Fruit fly (Drosophila melanogaster): Measurements from ENCODE around the gene Ost48.

The Ost48 gene

dm6 chrX:9158366-9158765 is at the start of gene Ost48, which contains the start of gene Dlip1:
TSS of gene Ost48 (minus strand) at chrX:9158515.
TSS of gene Dlip1 (plus strand) at chrX:9158622.
- TF ChIP-seq CG11617 (GFP tag; optimal IDR thresholded peaks at IDR 0.05) (no peak), bab1 (GFP tag; optimal IDR thresholded peaks at IDR 0.05) (peak; percentile 38), CG1620 (GFP tag; optimal IDR thresholded peaks at IDR 0.05) (no peak), ovo (GFP tag; optimal IDR thresholded peaks at IDR 0.05) (no peak)

- TF ChIP-seq CG14711 (tag; optimal IDR thresholded peaks at IDR 0.05): peak; percentile 88
- no peak for TF ChIP-seq cnc (optimal IDR thresholded peaks at IDR 0.05)
- TF ChIP-seq Crg-1 (GFP tag; optimal IDR thresholded peaks at IDR 0.05): peak; percentile 61
- TF ChIP-seq CG11617 (GFP tag; optimal IDR thresholded peaks at IDR 0.05): peak; percentile 91
- peak; percentile 39 for TF ChIP-seq Hr96 (GFP tag; optimal IDR thresholded peaks at IDR 0.05)
- peak; percentile 95 for TF ChIP-seq CG7101 (tag; optimal IDR thresholded peaks at IDR 0.05)
- TF ChIP-seq CG12768 (GFP tag; optimal IDR thresholded peaks at IDR 0.05): peak; percentile 76
- TF ChIP-seq CG5204 (GFP tag; optimal IDR thresholded peaks at IDR 0.05): peak; percentile 35
- TF ChIP-seq CG33017 (tag; optimal IDR thresholded peaks at IDR 0.05): peak; percentile 83
- peak; percentile 80 for TF ChIP-seq tj (GFP tag; optimal IDR thresholded peaks at IDR 0.05)
- TF ChIP-seq Clk (GFP tag; optimal IDR thresholded peaks at IDR 0.05): peak; percentile 43
- TF ChIP-seq kay (GFP tag; ENCODE audit: borderline replicate concordance): no peak
- peak; percentile 65 for TF ChIP-seq CG1620 (GFP tag; optimal IDR thresholded peaks at IDR 0.05)
- TF ChIP-seq CG7045 (GFP tag; optimal IDR thresholded peaks at IDR 0.05): peak; percentile 84
- TF ChIP-seq cic (GFP tag; optimal IDR thresholded peaks at IDR 0.05): peak; percentile 71
- TF ChIP-seq ovo (GFP tag; optimal IDR thresholded peaks at IDR 0.05): peak; percentile 45
- TF ChIP-seq toe (GFP tag; optimal IDR thresholded peaks at IDR 0.05): peak; percentile 22
- TF ChIP-seq bab1 (GFP tag; optimal IDR thresholded peaks at IDR 0.05): peak; percentile 62
- TF ChIP-seq pad (GFP tag; optimal IDR thresholded peaks at IDR 0.05): peak; percentile 80
- peak; percentile 64 for TF ChIP-seq Mnt (GFP tag; optimal IDR thresholded peaks at IDR 0.05)
Observed at dm6 chrX:9201866-9202681, 43.8 kb upstream of the Ost48 start.

- peak; percentile 84 for TF ChIP-seq Mnt (GFP tag; optimal IDR thresholded peaks at IDR 0.05)
- TF ChIP-seq CG7045 (GFP tag; optimal IDR thresholded peaks at IDR 0.05): no peak
Observed at dm6 chrX:9201080-9201479, 42.8 kb upstream of the Ost48 start.

- peak; percentile 58 for TF ChIP-seq Mnt (GFP tag; optimal IDR thresholded peaks at IDR 0.05)
- no peak for TF ChIP-seq cic (GFP tag; optimal IDR thresholded peaks at IDR 0.05)
- no peak for TF ChIP-seq Hr96 (GFP tag; optimal IDR thresholded peaks at IDR 0.05)
Observed at dm6 chrX:9200234-9200633, 41.9 kb upstream of the Ost48 start.

- TF ChIP-seq toe (GFP tag; optimal IDR thresholded peaks at IDR 0.05) (peak; percentile 32), CG33017 (tag; optimal IDR thresholded peaks at IDR 0.05) (peak; percentile 56), pad (GFP tag; optimal IDR thresholded peaks at IDR 0.05) (peak; percentile 58), Clk (GFP tag; optimal IDR thresholded peaks at IDR 0.05) (no peak), CG14711 (tag; optimal IDR thresholded peaks at IDR 0.05) (peak; percentile 87), CG11617 (GFP tag; optimal IDR thresholded peaks at IDR 0.05) (peak; percentile 84), tj (GFP tag; optimal IDR thresholded peaks at IDR 0.05) (peak; percentile 71), CG7045 (GFP tag; optimal IDR thresholded peaks at IDR 0.05) (peak; percentile 10), Mnt (GFP tag; optimal IDR thresholded peaks at IDR 0.05) (peak; percentile 69), Crg-1 (GFP tag; optimal IDR thresholded peaks at IDR 0.05) (peak; percentile 67), CG1620 (GFP tag; optimal IDR thresholded peaks at IDR 0.05) (peak; percentile 87), Hr96 (GFP tag; optimal IDR thresholded peaks at IDR 0.05) (no peak), bab1 (GFP tag; optimal IDR thresholded peaks at IDR 0.05) (peak; percentile 96), cnc (optimal IDR thresholded peaks at IDR 0.05) (no peak), CG5204 (GFP tag; optimal IDR thresholded peaks at IDR 0.05) (peak; percentile 17), cic (GFP tag; optimal IDR thresholded peaks at IDR 0.05) (peak; percentile 1), kay (GFP tag; ENCODE audit: borderline replicate concordance) (no peak), CG12768 (GFP tag; optimal IDR thresholded peaks at IDR 0.05) (peak; percentile 16), CG7101 (tag; optimal IDR thresholded peaks at IDR 0.05) (peak; percentile 85), ovo (GFP tag; optimal IDR thresholded peaks at IDR 0.05) (peak; percentile 60)
Observed at dm6 chrX:9196362-9196761, 38.0 kb upstream of the Ost48 start, which contains the start of gene CG12118. TSS of gene CG12118 (minus strand) at chrX:9196414.

DNA sequence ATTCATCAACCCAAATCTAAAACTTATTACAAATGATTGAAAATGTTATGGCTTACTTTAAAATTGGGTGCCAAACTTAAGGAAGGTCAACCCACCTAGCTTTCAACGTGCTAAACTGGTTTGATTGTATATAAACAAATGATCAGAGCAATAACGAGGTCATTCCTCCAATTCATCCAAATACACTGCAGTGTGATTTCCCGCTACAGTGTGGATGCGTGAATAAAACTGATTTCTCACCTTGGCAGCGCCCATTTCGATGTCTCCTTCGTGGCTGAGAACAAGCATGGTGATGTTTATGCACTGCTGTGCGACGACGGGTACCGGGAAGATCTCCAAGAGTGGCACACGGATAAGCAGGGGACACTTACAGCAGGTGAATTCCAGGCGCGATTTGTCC is 37.0 kb upstream of the Ost48 start:
- TF ChIP-seq CG7101 (tag; optimal IDR thresholded peaks at IDR 0.05) (no peak), CG5204 (GFP tag; optimal IDR thresholded peaks at IDR 0.05) (no peak), toe (GFP tag; optimal IDR thresholded peaks at IDR 0.05) (no peak), CG14711 (tag; optimal IDR thresholded peaks at IDR 0.05) (no peak), tj (GFP tag; optimal IDR thresholded peaks at IDR 0.05) (no peak), CG12768 (GFP tag; optimal IDR thresholded peaks at IDR 0.05) (no peak), Hr96 (GFP tag; optimal IDR thresholded peaks at IDR 0.05) (no peak), CG33017 (tag; optimal IDR thresholded peaks at IDR 0.05) (no peak), pad (GFP tag; optimal IDR thresholded peaks at IDR 0.05) (no peak), bab1 (GFP tag; optimal IDR thresholded peaks at IDR 0.05) (no peak), cic (GFP tag; optimal IDR thresholded peaks at IDR 0.05) (no peak), kay (GFP tag; ENCODE audit: borderline replicate concordance) (no peak), CG11617 (GFP tag; optimal IDR thresholded peaks at IDR 0.05) (no peak), CG7045 (GFP tag; optimal IDR thresholded peaks at IDR 0.05) (no peak)
